Fruit fly (Drosophila melanogaster): ENCODE results near the gene flip.

flip gene

DNA sequence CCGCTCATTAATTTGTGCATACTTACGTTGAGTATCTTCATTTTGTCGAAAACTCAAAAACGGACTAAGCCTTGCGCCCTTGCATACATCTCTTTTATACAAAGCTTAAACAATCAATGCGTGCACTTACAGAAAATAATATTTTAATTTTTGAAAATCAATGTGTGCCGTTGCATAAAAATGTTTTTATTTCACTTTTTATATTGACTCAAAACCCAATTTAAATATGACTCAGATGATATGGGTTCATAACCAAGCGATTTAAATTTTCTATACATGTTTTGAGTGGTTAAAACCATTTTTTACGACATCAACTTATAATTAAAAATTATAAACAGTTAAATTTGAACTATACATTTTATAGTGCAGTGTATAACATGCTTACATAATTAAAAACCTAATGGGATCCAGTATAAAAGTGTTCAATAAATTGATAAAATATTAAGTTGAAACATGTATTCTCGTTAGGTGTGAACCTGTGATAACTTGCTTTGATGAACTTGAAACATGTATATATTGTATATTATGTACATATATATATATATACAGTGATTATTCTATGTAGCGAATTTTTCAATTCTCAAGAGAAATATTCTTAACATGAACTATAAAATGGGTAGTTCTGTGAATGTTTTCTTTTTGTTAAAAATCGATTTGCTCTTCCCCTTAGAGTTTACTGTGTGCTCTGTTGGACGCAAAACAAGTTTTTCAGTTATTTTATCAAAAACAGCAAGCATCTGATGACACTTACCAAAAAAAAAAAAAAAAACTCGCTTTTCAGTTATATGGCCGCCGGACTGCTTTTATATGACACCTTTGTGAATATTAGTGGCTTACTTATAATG is 34.4 kb downstream of the flip start, which contains the start of gene CG34305:
Gene CG34305 (minus strand): TSS at position 51 of the 845 bp plus-strand sequence.
- no peak for TF ChIP-seq ttk (optimal IDR thresholded peaks at IDR 0.05)
- TF ChIP-seq h (optimal IDR thresholded peaks at IDR 0.05), result no peak
- no peak for TF ChIP-seq Myc (optimal IDR thresholded peaks at IDR 0.05)
- TF ChIP-seq Sin3A (optimal IDR thresholded peaks at IDR 0.05), result no peak
- TF ChIP-seq psq (optimal IDR thresholded peaks at IDR 0.05), result no peak
- no peak for TF ChIP-seq insv (optimal IDR thresholded peaks at IDR 0.05)

- TF ChIP-seq Myc (optimal IDR thresholded peaks at IDR 0.05) (no peak), insv (optimal IDR thresholded peaks at IDR 0.05) (no peak), Sin3A (optimal IDR thresholded peaks at IDR 0.05) (no peak), h (optimal IDR thresholded peaks at IDR 0.05) (no peak)
These were observed 35.4 kb downstream of the flip start, which contains the start of gene CG14642 for dm6 chr3R:4242209-4242887. Gene CG14642 (minus strand): TSS chr3R:4242717.

dm6 chr3R:4241776-4242175 is 36.0 kb downstream of the flip start:
- no peak for TF ChIP-seq ttk (optimal IDR thresholded peaks at IDR 0.05)
- no peak for TF ChIP-seq Sin3A (optimal IDR thresholded peaks at IDR 0.05)
- no peak for TF ChIP-seq h (optimal IDR thresholded peaks at IDR 0.05)
- TF ChIP-seq insv (optimal IDR thresholded peaks at IDR 0.05), result no peak
- TF ChIP-seq Myc (optimal IDR thresholded peaks at IDR 0.05), result no peak
- TF ChIP-seq psq (optimal IDR thresholded peaks at IDR 0.05), result no peak

DNA sequence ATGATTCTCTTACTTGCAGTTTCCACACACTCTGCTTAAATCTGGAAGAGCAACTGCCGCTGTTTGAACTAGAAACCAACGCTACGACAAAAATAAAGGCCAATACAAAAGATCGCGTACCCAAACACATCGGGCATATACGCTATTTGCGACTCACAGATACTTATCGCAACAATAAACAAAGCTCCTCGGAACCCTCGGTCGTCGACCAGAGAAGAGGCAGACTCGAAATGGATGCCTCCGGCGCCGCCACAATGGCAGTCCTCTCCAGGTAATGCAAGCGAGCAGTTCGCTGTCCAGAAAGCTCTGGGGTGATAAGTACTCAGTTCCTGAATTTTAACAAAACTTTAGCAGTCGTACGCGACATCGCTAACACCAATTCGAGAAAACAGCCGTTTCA is 41.2 kb downstream of the flip start:
- no peak for TF ChIP-seq ttk (optimal IDR thresholded peaks at IDR 0.05)
- no peak for TF ChIP-seq Myc (optimal IDR thresholded peaks at IDR 0.05)
- TF ChIP-seq insv (optimal IDR thresholded peaks at IDR 0.05), result no peak
- no peak for TF ChIP-seq h (optimal IDR thresholded peaks at IDR 0.05)
- no peak for TF ChIP-seq Sin3A (optimal IDR thresholded peaks at IDR 0.05)
- no peak for TF ChIP-seq psq (optimal IDR thresholded peaks at IDR 0.05)

- TF ChIP-seq ttk (optimal IDR thresholded peaks at IDR 0.05) (no peak), Sin3A (optimal IDR thresholded peaks at IDR 0.05) (no peak), insv (optimal IDR thresholded peaks at IDR 0.05) (no peak), h (optimal IDR thresholded peaks at IDR 0.05) (no peak), psq (optimal IDR thresholded peaks at IDR 0.05) (no peak), Myc (optimal IDR thresholded peaks at IDR 0.05) (no peak)
These were observed 42.7 kb downstream of the flip start, which contains the start of gene Gel for dm6 chr3R:4234991-4235553. Gene Gel (plus strand): TSS chr3R:4235217.

DNA sequence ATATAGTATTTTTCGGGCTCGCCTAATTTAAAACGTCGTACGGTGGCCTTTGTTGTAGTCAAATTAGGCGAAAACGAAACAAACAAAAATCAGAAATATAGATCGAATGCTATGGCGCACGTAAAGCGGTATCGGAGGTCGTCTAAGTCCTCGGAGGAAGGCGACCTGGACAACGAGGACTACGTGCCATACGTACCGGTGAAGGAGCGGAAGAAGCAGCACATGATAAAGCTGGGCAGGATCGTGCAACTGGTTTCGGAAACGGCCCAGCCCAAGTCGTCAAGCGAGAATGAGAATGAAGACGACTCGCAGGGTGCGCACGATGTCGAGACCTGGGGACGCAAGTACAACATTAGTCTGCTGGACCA is 44.7 kb downstream of the flip start, which contains the start of gene abs:
Gene abs (plus strand): TSS at position 30 of the 368 bp plus-strand sequence.
- no peak for TF ChIP-seq Myc (optimal IDR thresholded peaks at IDR 0.05)
- TF ChIP-seq Sin3A (optimal IDR thresholded peaks at IDR 0.05), result no peak
- no peak for TF ChIP-seq ttk (optimal IDR thresholded peaks at IDR 0.05)
- no peak for TF ChIP-seq h (optimal IDR thresholded peaks at IDR 0.05)
- TF ChIP-seq insv (optimal IDR thresholded peaks at IDR 0.05), result no peak
- no peak for TF ChIP-seq psq (optimal IDR thresholded peaks at IDR 0.05)

DNA sequence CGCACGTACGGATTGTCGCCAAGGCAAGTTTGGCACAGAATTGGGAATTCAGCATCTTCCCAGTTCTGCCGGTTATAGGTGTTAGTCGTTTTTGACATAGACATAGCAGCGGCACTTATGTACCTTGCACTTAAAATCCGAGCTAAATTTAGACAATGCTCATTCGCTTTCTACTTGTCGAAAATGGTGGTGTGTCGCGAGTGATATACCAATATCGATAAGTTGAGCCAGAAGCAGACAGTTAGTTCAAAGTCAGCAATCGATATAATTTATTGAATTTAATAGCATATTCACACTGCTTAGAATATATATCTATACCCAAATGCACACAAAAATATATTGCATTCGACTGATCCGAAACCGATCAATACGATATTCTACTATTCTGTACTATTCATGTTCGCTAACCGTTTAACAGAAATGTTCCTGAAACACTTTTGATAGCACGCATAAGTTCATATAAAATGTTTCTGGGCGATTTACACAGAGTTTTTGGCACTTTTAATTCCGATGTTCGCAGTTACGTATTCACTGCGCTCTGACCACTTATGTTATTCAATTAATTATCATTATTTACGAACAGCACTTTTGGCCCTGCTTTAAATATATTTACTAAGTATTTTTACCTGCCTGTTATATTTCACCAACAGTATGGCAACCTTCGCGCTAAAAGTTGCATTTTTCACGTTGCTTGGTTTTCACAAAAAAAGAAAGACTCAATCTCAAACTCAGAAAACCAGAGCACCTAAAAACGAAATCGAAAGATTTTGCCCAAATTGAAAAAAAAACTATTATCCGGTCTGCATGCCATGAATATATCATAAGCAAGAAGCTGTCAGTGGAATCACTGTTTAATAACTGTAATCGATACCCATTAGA is 45.4 kb downstream of the flip start, which contains the start of gene CG14641:
Gene CG14641 (minus strand): TSS at position 204 of the 879 bp plus-strand sequence.
- TF ChIP-seq ttk (optimal IDR thresholded peaks at IDR 0.05), result no peak
- no peak for TF ChIP-seq h (optimal IDR thresholded peaks at IDR 0.05)
- TF ChIP-seq psq (optimal IDR thresholded peaks at IDR 0.05), result no peak
- TF ChIP-seq Myc (optimal IDR thresholded peaks at IDR 0.05), result no peak
- TF ChIP-seq Sin3A (optimal IDR thresholded peaks at IDR 0.05), result no peak
- no peak for TF ChIP-seq insv (optimal IDR thresholded peaks at IDR 0.05)

- no peak for TF ChIP-seq h (optimal IDR thresholded peaks at IDR 0.05)
- TF ChIP-seq insv (optimal IDR thresholded peaks at IDR 0.05), result no peak
- TF ChIP-seq ttk (optimal IDR thresholded peaks at IDR 0.05), result no peak
- TF ChIP-seq Sin3A (optimal IDR thresholded peaks at IDR 0.05), result no peak
These were observed 48.5 kb downstream of the flip start, which contains the start of gene DhpD for dm6 chr3R:4229137-4229764. Gene DhpD (minus strand): TSS chr3R:4229238.

DNA sequence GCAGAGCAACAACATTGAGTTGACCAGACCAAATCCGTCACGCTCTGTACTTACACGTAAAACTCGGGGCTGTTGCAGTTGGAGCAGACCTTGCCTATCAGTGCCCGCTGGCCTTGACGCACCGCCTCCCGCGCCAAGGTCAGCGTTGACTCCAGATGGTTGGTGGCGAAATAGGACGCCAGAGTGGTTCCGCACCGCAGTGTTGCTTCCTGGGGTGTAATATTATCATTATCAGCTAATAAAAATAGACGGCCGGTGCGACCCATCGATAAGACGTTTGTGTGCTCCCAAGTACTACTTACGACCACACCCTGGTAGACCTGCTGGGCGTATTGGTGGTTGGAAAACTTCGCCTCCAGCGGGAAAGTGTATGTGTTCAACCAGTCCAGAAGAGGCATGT is 49.3 kb downstream of the flip start:
- TF ChIP-seq psq (optimal IDR thresholded peaks at IDR 0.05), result no peak

- TF ChIP-seq h (optimal IDR thresholded peaks at IDR 0.05) (no peak), Sin3A (optimal IDR thresholded peaks at IDR 0.05) (no peak), insv (optimal IDR thresholded peaks at IDR 0.05) (no peak), ttk (optimal IDR thresholded peaks at IDR 0.05) (no peak), psq (optimal IDR thresholded peaks at IDR 0.05) (no peak), Myc (optimal IDR thresholded peaks at IDR 0.05) (no peak)
These were observed 56.9 kb downstream of the flip start for dm6 chr3R:4220780-4221179.

- TF ChIP-seq insv (optimal IDR thresholded peaks at IDR 0.05) (no peak), ttk (optimal IDR thresholded peaks at IDR 0.05) (no peak)
These were observed 57.7 kb downstream of the flip start, which contains the start of gene CG31516 for dm6 chr3R:4220030-4220429. Gene CG31516 (minus strand): TSS chr3R:4220130.

All from Kc167 (cell line).